Fruit fly (Drosophila melanogaster): Measurements from ENCODE around the gene CAH16.

- TF ChIP-seq CG33017 (tag; optimal IDR thresholded peaks at IDR 0.05), result no peak
- TF ChIP-seq CG5204 (GFP tag; optimal IDR thresholded peaks at IDR 0.05), result no peak
- no peak for TF ChIP-seq CG1620 (GFP tag; optimal IDR thresholded peaks at IDR 0.05)
These were observed 45.2 kb downstream of the CAH16 start, which contains the start of gene pHCl-2 for dm6 chr3R:31305284-31305683.
